Fruit fly (Drosophila melanogaster) whole organism: ENCODE measurements around the gene CG17929.

Source experiments
- CG8478 ChIP-seq: fragments of >200 bp; optimal IDR thresholded peaks from 2 replicates; lab custom pipeline; 2018; ENCODE audit warnings: inconsistent platforms
- Dll ChIP-seq: fragments of >200 bp; optimal IDR thresholded peaks from 2 replicates; lab custom pipeline; 2017
- EcR ChIP-seq, 2 experiments: fragments of >200 bp; optimal IDR thresholded peaks; 2 replicates each; lab custom pipeline; 2017; ENCODE audit warnings: missing biosample characterization in 2 of 2, missing genetic modification characterization in 2 of 2, missing genetic modification reagents in 2 of 2
- pan ChIP-seq: fragments of >200 bp; optimal IDR thresholded peaks from 2 replicates; lab custom pipeline; 2017
- psq ChIP-seq: fragments of >200 bp; optimal IDR thresholded peaks from 2 replicates; lab custom pipeline; 2017
- usp ChIP-seq: fragments of >200 bp; optimal IDR thresholded peaks from 2 replicates; lab custom pipeline; 2017; ENCODE audit warnings: missing biosample characterization, missing genetic modification characterization, mixed read lengths

Gene CG17929

dm6 chr3R:16325192-16325591 is at the start of gene CG17929:
Gene CG17929 (plus strand): TSS chr3R:16325492.
- TF ChIP-seq usp (GFP tag; lab: Kevin White, UChicago) (no peak), Dll (no peak)

- TF ChIP-seq pan (no peak), psq (no peak), usp (GFP tag; lab: Kevin White, UChicago) (no peak), CG8478 (lab: Kevin White, UChicago) (no peak), Dll (no peak), EcR (GFP tag; optimal IDR thresholded peaks at IDR 0.05; lab: Kevin White, UChicago) (no peak)
Measured at dm6 chr3R:16275890-16276619, 49.2 kb upstream of the CG17929 start.

DNA sequence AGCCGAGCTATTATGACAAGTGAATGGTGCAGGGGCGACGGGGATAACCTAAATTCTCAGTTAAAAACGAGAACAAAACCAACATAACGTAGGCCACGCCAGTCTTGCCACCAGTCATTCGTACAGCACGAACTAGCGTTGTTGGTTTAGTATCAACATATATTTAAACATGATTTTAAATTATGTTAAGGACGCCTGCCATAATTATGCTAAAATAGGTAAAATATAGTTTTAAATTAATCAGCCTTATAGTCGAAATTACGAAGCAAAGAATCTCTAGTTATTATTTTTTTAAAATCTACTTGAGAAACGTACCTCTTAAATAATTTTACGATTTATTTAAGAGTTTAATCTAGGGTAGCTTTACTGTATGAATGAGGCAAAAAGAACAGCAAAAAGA is 48.3 kb upstream of the CG17929 start:
- TF ChIP-seq CG8478 (lab: Kevin White, UChicago) (no peak), Dll (no peak), pan (no peak)

- TF ChIP-seq EcR (GFP tag; optimal IDR thresholded peaks at IDR 0.05; lab: Kevin White, UChicago) (no peak), Dll (no peak), CG8478 (lab: Kevin White, UChicago) (no peak), pan (no peak)
Measured at dm6 chr3R:16277543-16277942, 47.7 kb upstream of the CG17929 start.

DNA sequence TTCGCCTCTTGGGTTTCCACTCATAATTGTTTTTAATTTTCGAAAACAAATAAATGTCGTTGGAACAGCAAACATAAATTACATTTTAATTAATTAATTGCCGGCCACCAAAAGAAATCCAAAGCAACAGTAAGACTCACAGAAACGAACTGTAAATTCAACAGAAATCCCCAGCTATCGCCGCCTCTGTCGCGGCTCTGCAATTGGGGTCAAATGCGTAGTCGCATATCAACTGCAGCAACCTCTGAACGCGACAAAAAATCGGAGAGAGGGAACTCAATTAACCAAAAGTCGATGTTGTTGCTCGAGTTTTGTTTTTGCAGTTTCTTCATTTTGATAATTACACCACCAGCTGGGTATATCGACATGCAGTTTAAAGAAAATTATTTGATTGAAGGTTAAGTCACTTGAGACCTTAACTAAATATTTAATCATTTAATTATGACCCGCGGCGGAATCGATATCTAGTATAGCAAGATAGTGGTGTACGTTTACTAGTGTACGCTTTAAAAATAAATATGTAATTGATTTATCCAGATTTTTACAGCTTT is 45.8 kb upstream of the CG17929 start:
- no peak for TF ChIP-seq usp (GFP tag; lab: Kevin White, UChicago)
- no peak for TF ChIP-seq CG8478 (lab: Kevin White, UChicago)
- TF ChIP-seq EcR (GFP tag; optimal IDR thresholded peaks at IDR 0.05; lab: Kevin White, UChicago), result no peak
- TF ChIP-seq pan, result no peak
- TF ChIP-seq psq, result no peak
- TF ChIP-seq Dll, result no peak

- TF ChIP-seq EcR (GFP tag; optimal IDR thresholded peaks at IDR 0.05; lab: Kevin White, UChicago) (peak in 1 of 2 experiments; percentile 69), Dll (no peak), pan (peak; percentile 56)
Measured at dm6 chr3R:16280003-16280998, 45.0 kb upstream of the CG17929 start.

DNA sequence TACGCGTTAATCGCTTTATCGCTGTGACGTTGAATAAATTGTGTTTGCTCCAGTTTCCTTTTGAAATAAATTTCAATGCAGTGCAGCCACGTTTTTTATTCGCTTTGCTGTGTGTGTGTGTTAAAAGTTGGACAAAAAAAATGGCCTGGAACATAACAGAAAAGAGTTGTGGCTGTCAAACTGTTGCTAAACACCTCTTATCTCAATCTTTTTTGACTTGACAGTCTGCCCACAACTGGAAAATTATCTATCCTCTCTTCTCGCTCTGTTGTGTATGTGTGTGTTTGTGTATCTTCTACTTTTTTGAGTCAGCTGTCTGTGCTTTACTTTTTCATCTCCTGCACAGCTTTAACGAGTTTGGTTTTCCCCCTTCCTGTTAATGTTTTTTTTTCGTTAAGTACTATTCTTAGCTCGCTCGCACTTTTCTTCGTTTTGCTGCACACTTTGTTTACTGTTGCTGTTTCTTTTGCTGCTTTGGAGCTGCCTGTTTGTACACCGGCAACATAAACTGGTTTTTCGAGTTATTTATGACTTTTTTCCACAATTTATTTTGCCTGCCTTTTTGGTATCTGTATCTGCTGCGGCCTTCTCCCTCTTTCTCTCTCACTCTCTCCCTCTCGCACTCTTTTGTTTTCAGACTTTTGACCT is 44.1 kb upstream of the CG17929 start:
- TF ChIP-seq CG8478 (lab: Kevin White, UChicago) (no peak), EcR (GFP tag; optimal IDR thresholded peaks at IDR 0.05; lab: Kevin White, UChicago) (no peak), usp (GFP tag; lab: Kevin White, UChicago) (no peak)

dm6 chr3R:16282080-16282690 is 43.1 kb upstream of the CG17929 start:
- no peak for TF ChIP-seq pan
- TF ChIP-seq EcR (GFP tag; optimal IDR thresholded peaks at IDR 0.05; lab: Kevin White, UChicago), result peak; percentile 22 to 80

- TF ChIP-seq pan (no peak), EcR (GFP tag; optimal IDR thresholded peaks at IDR 0.05; lab: Kevin White, UChicago) (no peak), psq (no peak), Dll (no peak)
Measured at dm6 chr3R:16284481-16284880, 40.8 kb upstream of the CG17929 start.

dm6 chr3R:16284901-16285300 is 40.4 kb upstream of the CG17929 start:
- TF ChIP-seq psq, result no peak
- no peak for TF ChIP-seq pan
- TF ChIP-seq Dll, result no peak
- TF ChIP-seq usp (GFP tag; lab: Kevin White, UChicago), result no peak
- TF ChIP-seq CG8478 (lab: Kevin White, UChicago), result no peak
- TF ChIP-seq EcR (GFP tag; optimal IDR thresholded peaks at IDR 0.05; lab: Kevin White, UChicago), result no peak

- TF ChIP-seq pan (no peak), usp (GFP tag; lab: Kevin White, UChicago) (no peak), psq (no peak), EcR (GFP tag; optimal IDR thresholded peaks at IDR 0.05; lab: Kevin White, UChicago) (no peak), Dll (no peak), CG8478 (lab: Kevin White, UChicago) (no peak)
Measured at dm6 chr3R:16285612-16286188, 39.6 kb upstream of the CG17929 start.

DNA sequence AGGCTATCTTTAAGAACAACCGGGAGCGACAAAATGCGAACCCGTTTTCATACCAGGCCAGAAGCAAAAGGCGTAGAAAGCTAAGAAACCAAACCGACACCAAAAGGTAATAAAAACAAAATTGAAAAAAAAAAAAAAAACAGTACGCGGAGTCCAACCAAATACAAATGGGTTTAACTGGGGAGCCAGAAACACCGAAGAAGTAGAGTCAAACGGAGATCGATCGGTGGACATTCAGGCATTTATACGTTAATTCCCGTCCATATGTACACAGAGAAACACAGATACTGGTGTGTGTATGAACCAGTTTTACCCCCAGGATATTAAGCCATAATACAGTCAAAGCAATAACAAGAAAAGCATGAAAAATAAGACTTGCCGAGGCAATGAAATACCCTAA is 38.1 kb upstream of the CG17929 start:
- no peak for TF ChIP-seq psq
- no peak for TF ChIP-seq Dll
- TF ChIP-seq usp (GFP tag; lab: Kevin White, UChicago), result no peak
- TF ChIP-seq pan, result no peak
- no peak for TF ChIP-seq EcR (GFP tag; optimal IDR thresholded peaks at IDR 0.05; lab: Kevin White, UChicago)
- no peak for TF ChIP-seq CG8478 (lab: Kevin White, UChicago)
